Worm (Caenorhabditis elegans) whole organism, midembryonic: ENCODE data around the gene F38E1.10.

Source experiments
- T22C8.4 ChIP-seq: fragments of 200-800 bp; sonication (Bioruptor generic); IDR thresholded peaks from 2 replicates; pipeline ENCODE4 v1.3.6; 2022; ENCODE audit warnings: missing genetic modification characterization, missing compliant biosample characterization
- cog-1 ChIP-seq: sonication (generic microtip); optimal IDR thresholded peaks from 2 replicates; lab custom pipeline; 2016; ENCODE audit warnings: missing genetic modification characterization, missing compliant biosample characterization
- flt-1 ChIP-seq: fragments of 200-800 bp; sonication (Bioruptor generic); IDR thresholded peaks from 2 replicates; pipeline ENCODE4 v1.3.6; 2022; ENCODE audit warnings: missing genetic modification characterization, missing compliant biosample characterization
- klf-2 ChIP-seq: fragments of 200-800 bp; sonication (Bioruptor generic); conservative IDR thresholded peaks from 2 replicates; pipeline ENCODE4 v1.3.6; 2022; ENCODE audit warnings: missing genetic modification reagents, missing genetic modification characterization, missing compliant biosample characterization
- med-1 ChIP-seq: sonication (generic microtip); optimal IDR thresholded peaks from 2 replicates; lab custom pipeline; 2017; ENCODE audit warnings: missing genetic modification characterization, mild to moderate bottlenecking, missing compliant biosample characterization, antibody characterized with exemption, missing genetic modification reagents; ENCODE audit not compliant: insufficient read depth
- ref-1 ChIP-seq: fragments of 200-800 bp; sonication (Bioruptor generic); conservative IDR thresholded peaks from 2 replicates; pipeline ENCODE4 v1.3.6; 2022; ENCODE audit warnings: missing genetic modification reagents, missing genetic modification characterization, missing compliant biosample characterization
- tab-1 ChIP-seq: fragments of 200-800 bp; sonication (Bioruptor generic); IDR thresholded peaks from 2 replicates; pipeline ENCODE4 v1.3.6; 2022; ENCODE audit warnings: missing genetic modification characterization, missing compliant biosample characterization
- ztf-23 ChIP-seq: fragments of 200-800 bp; sonication (Bioruptor generic); IDR thresholded peaks from 2 replicates; pipeline ENCODE4 v1.3.6; 2022; ENCODE audit warnings: missing genetic modification reagents, missing genetic modification characterization, missing compliant biosample characterization
- ztf-29 ChIP-seq: fragments of 200-800 bp; sonication (Bioruptor generic); IDR thresholded peaks from 2 replicates; pipeline ENCODE4 v1.3.6; 2022; ENCODE audit warnings: missing genetic modification reagents, missing genetic modification characterization, missing compliant biosample characterization

- TF ChIP-seq cog-1 (no peak), ztf-23 (GFP tag; lab: Robert Waterston, UW) (no peak), flt-1 (no peak), med-1 (GFP tag; lab: Kevin White, UChicago) (no peak), tab-1 (GFP tag; lab: Robert Waterston, UW) (no peak), ztf-29 (GFP tag; lab: Robert Waterston, UW) (no peak), T22C8.4 (GFP tag; lab: Robert Waterston, UW) (no peak), klf-2 (GFP tag; lab: Robert Waterston, UW) (no peak), ref-1 (GFP tag; lab: Robert Waterston, UW) (no peak)
Measured at ce11 chrV:8402392-8402791, 27.1 kb upstream of the F38E1.10 start, which contains the start of gene F52E1.9.
